Fruit fly (Drosophila melanogaster) whole organism, adult: ENCODE results near the gene CG43844.

Source experiments
- CG11617 ChIP-seq: fragments of 200-800 bp; sonication (Bioruptor generic); optimal IDR thresholded peaks from 2 replicates; lab custom pipeline; 2017; ENCODE audit warnings: mild to moderate bottlenecking, missing biosample characterization, missing genetic modification reagents, missing genetic modification characterization
- CG12768 ChIP-seq: fragments of 200-800 bp; sonication (Bioruptor generic); optimal IDR thresholded peaks from 2 replicates; lab custom pipeline; 2017; ENCODE audit warnings: missing biosample characterization, missing genetic modification characterization, mild to moderate bottlenecking, moderate library complexity, missing genetic modification reagents
- CG14711 ChIP-seq: fragments of 200-800 bp; sonication (Bioruptor generic); optimal IDR thresholded peaks from 2 replicates; lab custom pipeline; 2018; ENCODE audit warnings: missing biosample characterization, mild to moderate bottlenecking, missing genetic modification characterization, moderate library complexity
- CG1620 ChIP-seq: fragments of 200-800 bp; sonication (Bioruptor generic); optimal IDR thresholded peaks from 2 replicates; lab custom pipeline; 2016; ENCODE audit warnings: missing biosample characterization, missing genetic modification characterization
- CG33017 ChIP-seq: fragments of 200-800 bp; sonication (Bioruptor generic); optimal IDR thresholded peaks from 2 replicates; lab custom pipeline; 2018; ENCODE audit warnings: missing biosample characterization, mild to moderate bottlenecking, missing genetic modification characterization, moderate library complexity
- CG5204 ChIP-seq: fragments of 200-800 bp; sonication (Bioruptor generic); optimal IDR thresholded peaks from 2 replicates; lab custom pipeline; 2016; ENCODE audit warnings: missing biosample characterization, missing genetic modification characterization
- CG7045 ChIP-seq: fragments of 200-800 bp; sonication (Bioruptor generic); optimal IDR thresholded peaks from 2 replicates; lab custom pipeline; 2017; ENCODE audit warnings: missing biosample characterization, mild to moderate bottlenecking, missing genetic modification characterization
- CG7101 ChIP-seq: fragments of 200-800 bp; sonication (Bioruptor generic); optimal IDR thresholded peaks from 2 replicates; lab custom pipeline; 2018; ENCODE audit warnings: missing biosample characterization, mild to moderate bottlenecking, missing genetic modification characterization, moderate library complexity
- Clk ChIP-seq: fragments of 200-800 bp; sonication (Bioruptor generic); optimal IDR thresholded peaks from 2 replicates; lab custom pipeline; 2017; ENCODE audit warnings: missing biosample characterization, missing genetic modification characterization
- Crg-1 ChIP-seq: fragments of 200-800 bp; sonication (Bioruptor generic); optimal IDR thresholded peaks from 2 replicates; lab custom pipeline; 2016; ENCODE audit warnings: missing biosample characterization, missing genetic modification characterization
- Hr96 ChIP-seq: fragments of 200-800 bp; sonication (Bioruptor generic); optimal IDR thresholded peaks from 2 replicates; lab custom pipeline; 2016; ENCODE audit warnings: missing biosample characterization, missing genetic modification characterization
- Mnt ChIP-seq: fragments of 200-800 bp; sonication (Bioruptor generic); optimal IDR thresholded peaks from 2 replicates; lab custom pipeline; 2016; ENCODE audit warnings: missing biosample characterization, mild to moderate bottlenecking, missing genetic modification characterization
- bab1 ChIP-seq: fragments of 200-800 bp; sonication (Bioruptor generic); optimal IDR thresholded peaks from 3 replicates; lab custom pipeline; 2019; ENCODE audit warnings: missing biosample characterization, mild to moderate bottlenecking, missing genetic modification characterization, moderate library complexity
- cic ChIP-seq: fragments of 200-800 bp; sonication (Bioruptor generic); optimal IDR thresholded peaks from 2 replicates; lab custom pipeline; 2017; ENCODE audit warnings: missing biosample characterization, mild to moderate bottlenecking, missing genetic modification characterization, moderate library complexity
- cnc ChIP-seq, 2 experiments: fragments of >200 bp; optimal IDR thresholded peaks; 2 replicates each; lab custom pipeline; 2017
- kay ChIP-seq: fragments of 200-800 bp; sonication (Bioruptor generic); peaks from one replicate; lab custom pipeline; 2016; ENCODE audit warnings: missing biosample characterization, missing genetic modification characterization, borderline replicate concordance
- ovo ChIP-seq: fragments of 200-800 bp; sonication (Bioruptor generic); optimal IDR thresholded peaks from 2 replicates; lab custom pipeline; 2016; ENCODE audit warnings: missing biosample characterization, missing genetic modification characterization
- pad ChIP-seq: fragments of 200-800 bp; sonication (Bioruptor generic); optimal IDR thresholded peaks from 3 replicates; lab custom pipeline; 2017; ENCODE audit warnings: missing biosample characterization, missing genetic modification characterization, mild to moderate bottlenecking, moderate library complexity, missing genetic modification reagents
- tj ChIP-seq: fragments of 200-800 bp; sonication (Bioruptor generic); optimal IDR thresholded peaks from 3 replicates; lab custom pipeline; 2017; ENCODE audit warnings: missing biosample characterization, mild to moderate bottlenecking, missing genetic modification characterization, moderate library complexity
- toe ChIP-seq: fragments of 200-800 bp; sonication (Bioruptor generic); optimal IDR thresholded peaks from 2 replicates; lab custom pipeline; 2016; ENCODE audit warnings: missing biosample characterization, missing genetic modification characterization

The CG43844 gene

dm6 chr3R:21871348-21871940 is 17.9 kb upstream of the CG43844 start:
- no peak for TF ChIP-seq Hr96 (GFP tag; lab: Kevin White, UChicago)
- TF ChIP-seq CG11617 (GFP tag; lab: Kevin White, UChicago) = no peak
- TF ChIP-seq cic = peak; percentile 52
- peak; percentile 72 for TF ChIP-seq kay (GFP tag; lab: Kevin White, UChicago)
- TF ChIP-seq CG7101 = no peak

- TF ChIP-seq kay (GFP tag; lab: Kevin White, UChicago) (peak; percentile 34), bab1 (GFP tag; lab: Kevin White, UChicago) (no peak), Crg-1 (no peak)
Observed at dm6 chr3R:21873439-21873838, 15.9 kb upstream of the CG43844 start, which contains the start of gene CG31178. CG31178 (plus strand) TSS chr3R:21873739.

- no peak for TF ChIP-seq cnc (optimal IDR thresholded peaks at IDR 0.05; lab: Kevin White, UChicago)
- TF ChIP-seq CG5204 = no peak
- no peak for TF ChIP-seq ovo (GFP tag; lab: Kevin White, UChicago)
- TF ChIP-seq CG33017 (tag; lab: Kevin White, UChicago) = peak; percentile 12
- TF ChIP-seq toe = no peak
- no peak for TF ChIP-seq CG7101
- TF ChIP-seq CG11617 (GFP tag; lab: Kevin White, UChicago) = peak; percentile 8
- no peak for TF ChIP-seq Clk (GFP tag; lab: Kevin White, UChicago)
- TF ChIP-seq cic = peak; percentile 9
- TF ChIP-seq Mnt = peak; percentile 90
- TF ChIP-seq CG7045 (GFP tag; lab: Kevin White, UChicago) = peak; percentile 17
- no peak for TF ChIP-seq CG1620 (GFP tag; lab: Kevin White, UChicago)
- peak; percentile 5 for TF ChIP-seq bab1 (GFP tag; lab: Kevin White, UChicago)
- peak; percentile 22 for TF ChIP-seq CG12768 (GFP tag; lab: Kevin White, UChicago)
- TF ChIP-seq pad (GFP tag; lab: Kevin White, UChicago) = no peak
- TF ChIP-seq Hr96 (GFP tag; lab: Kevin White, UChicago) = peak; percentile 58
- TF ChIP-seq Crg-1 = no peak
- TF ChIP-seq kay (GFP tag; lab: Kevin White, UChicago) = no peak
- peak; percentile 28 for TF ChIP-seq CG14711 (tag; lab: Kevin White, UChicago)
- TF ChIP-seq tj (GFP tag; lab: Kevin White, UChicago) = no peak
Observed at dm6 chr3R:21874982-21875466, 14.3 kb upstream of the CG43844 start, which contains the start of gene CG6656. CG6656 (plus strand) TSS chr3R:21875293.

DNA sequence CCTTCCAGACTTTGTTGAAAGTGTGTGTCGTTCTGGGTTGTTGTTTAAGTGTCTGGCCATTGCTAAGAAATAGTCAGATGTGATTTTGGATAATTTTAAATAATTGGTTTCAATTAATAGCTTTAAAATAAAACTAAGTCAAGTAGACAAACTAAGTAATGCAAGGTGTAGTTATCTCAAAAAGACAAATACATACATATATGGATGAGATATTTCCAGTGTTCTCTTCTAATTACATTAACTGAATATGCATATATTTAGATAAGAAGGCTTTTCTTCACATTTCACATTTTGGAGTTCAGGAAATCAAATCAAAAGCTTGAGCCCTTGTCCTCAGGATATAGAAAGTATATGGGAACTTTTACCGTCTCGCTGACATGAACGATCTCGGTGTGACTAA is 11.7 kb upstream of the CG43844 start, which contains the start of gene P5CDh2:
Gene P5CDh2 (plus strand): TSS at position 301 of the 400 bp plus-strand sequence.
- TF ChIP-seq cnc (optimal IDR thresholded peaks at IDR 0.05; lab: Kevin White, UChicago) = no peak

DNA sequence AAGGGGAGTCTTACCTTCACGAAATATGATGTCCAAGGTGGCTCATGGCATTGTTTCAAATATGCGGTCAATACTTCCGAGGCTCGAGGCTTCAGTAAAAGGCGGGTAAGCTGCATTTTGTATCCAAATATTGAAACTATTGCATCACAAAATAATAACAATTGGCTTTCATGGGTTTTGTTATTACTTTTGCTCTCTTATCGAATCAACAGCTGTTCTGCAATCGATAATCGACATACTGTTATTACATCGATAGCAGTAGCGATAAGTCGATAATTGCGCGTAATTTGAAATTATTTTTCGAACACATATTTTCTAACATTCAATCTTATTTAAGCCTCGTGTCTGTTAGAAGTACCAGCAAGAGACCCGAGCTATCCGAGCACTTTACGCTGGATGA is 10.9 kb upstream of the CG43844 start, which contains the start of gene CG34148:
Gene CG34148 (minus strand): TSS at position 214 of the 400 bp plus-strand sequence.
- TF ChIP-seq bab1 (GFP tag; lab: Kevin White, UChicago) = no peak
- TF ChIP-seq Clk (GFP tag; lab: Kevin White, UChicago) = no peak
- TF ChIP-seq kay (GFP tag; lab: Kevin White, UChicago) = peak; percentile 6
- no peak for TF ChIP-seq CG7101
- TF ChIP-seq tj (GFP tag; lab: Kevin White, UChicago) = no peak

dm6 chr3R:21880510-21880909 is 8.8 kb upstream of the CG43844 start, which contains the start of gene CG31465:
CG31465 (plus strand) TSS chr3R:21880810.
- no peak for TF ChIP-seq CG7045 (GFP tag; lab: Kevin White, UChicago)
- TF ChIP-seq CG12768 (GFP tag; lab: Kevin White, UChicago) = no peak

dm6 chr3R:21884354-21884753 is 5.0 kb upstream of the CG43844 start, which contains the start of gene fit:
fit (minus strand) TSS chr3R:21884454.
- TF ChIP-seq Clk (GFP tag; lab: Kevin White, UChicago) (no peak), cic (no peak), Mnt (no peak), CG12768 (GFP tag; lab: Kevin White, UChicago) (no peak), CG33017 (tag; lab: Kevin White, UChicago) (no peak), toe (no peak), cnc (optimal IDR thresholded peaks at IDR 0.05; lab: Kevin White, UChicago) (no peak), CG14711 (tag; lab: Kevin White, UChicago) (no peak), bab1 (GFP tag; lab: Kevin White, UChicago) (no peak), pad (GFP tag; lab: Kevin White, UChicago) (no peak), CG1620 (GFP tag; lab: Kevin White, UChicago) (no peak), tj (GFP tag; lab: Kevin White, UChicago) (no peak), CG7101 (no peak), CG11617 (GFP tag; lab: Kevin White, UChicago) (no peak), Crg-1 (no peak)
